Worm (Caenorhabditis elegans): ENCODE results near the gene T04A8.13.

T04A8.13 gene

DNA sequence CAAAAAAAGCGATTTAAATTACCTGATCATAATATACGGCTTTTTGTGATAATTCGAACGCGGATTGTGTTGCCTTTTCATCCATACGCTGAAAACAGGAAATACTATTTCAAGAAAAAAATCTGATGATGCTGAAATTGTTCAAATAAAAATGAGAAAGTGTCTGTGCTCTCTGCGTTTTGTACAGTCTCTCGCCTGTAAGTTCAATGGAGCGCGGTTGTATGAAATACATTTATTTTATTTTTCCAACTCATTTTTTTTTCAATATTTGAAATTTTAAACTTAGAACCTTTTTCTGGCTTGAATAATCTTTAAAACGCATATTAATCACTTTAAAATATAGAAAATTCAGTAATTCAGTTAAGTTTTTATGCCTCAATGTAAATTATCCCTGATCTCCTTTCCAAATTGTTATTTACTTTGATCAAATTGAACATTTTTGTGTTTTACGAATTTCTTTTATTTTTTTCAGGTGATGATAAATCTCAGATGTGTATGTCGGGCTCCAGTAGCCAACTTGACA, 2.8 kb upstream of the T04A8.13 start, which contains the start of the genes clp-2 and mrpl-16:
Gene clp-2 (minus strand): TSS at position 94 of the 523 bp plus-strand sequence.
Gene mrpl-16 (plus strand): TSS at position 473 of the 523 bp plus-strand sequence.
- TF ChIP-seq nhr-232 (tag; optimal IDR thresholded peaks at IDR 0.05) (no peak), unc-42 (tag; optimal IDR thresholded peaks at IDR 0.05) (peak; percentile 18), tbx-7 (tag; optimal IDR thresholded peaks at IDR 0.05) (no peak), nfya-1 (tag; optimal IDR thresholded peaks at IDR 0.05) (no peak), pha-2 (tag; optimal IDR thresholded peaks at IDR 0.05) (no peak), ceh-14 (tag; optimal IDR thresholded peaks at IDR 0.05) (no peak), ama-1 (optimal IDR thresholded peaks at IDR 0.05) (no peak), ceh-22 (tag; optimal IDR thresholded peaks at IDR 0.05) (no peak)

DNA sequence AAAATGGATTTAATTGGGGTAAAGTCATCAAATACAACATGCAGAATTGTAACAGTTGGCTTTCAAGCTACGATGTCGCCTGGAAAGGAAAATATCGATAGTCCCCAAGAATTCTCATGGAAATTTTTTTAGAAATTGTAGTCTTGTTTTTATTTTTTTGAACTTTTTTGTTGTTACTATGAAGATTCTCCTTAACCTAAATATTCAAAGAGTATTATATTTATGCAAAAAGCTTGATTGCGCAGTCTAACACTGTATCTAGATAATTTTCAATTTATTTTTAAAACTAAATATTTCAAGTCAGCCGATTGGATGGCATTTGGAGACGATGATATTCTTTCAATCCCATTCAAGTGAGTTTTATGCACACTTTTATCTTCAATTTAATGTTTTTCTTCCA, 1.6 kb upstream of the T04A8.13 start, which contains the start of gene pgap-2:
Gene pgap-2 (plus strand): TSS at position 301 of the 400 bp plus-strand sequence.
- TF ChIP-seq rnt-1 (tag; optimal IDR thresholded peaks at IDR 0.05) (no peak), ceh-9 (tag; optimal IDR thresholded peaks at IDR 0.05) (no peak)

- TF ChIP-seq ref-2 (tag; optimal IDR thresholded peaks at IDR 0.05) (no peak), pat-9 (tag; optimal IDR thresholded peaks at IDR 0.05) (no peak), gmeb-2 (tag; optimal IDR thresholded peaks at IDR 0.05) (no peak), ztf-16 (tag; optimal IDR thresholded peaks at IDR 0.05) (no peak), nhr-232 (tag; optimal IDR thresholded peaks at IDR 0.05) (no peak), pha-2 (tag; optimal IDR thresholded peaks at IDR 0.05) (no peak), unc-86 (tag; optimal IDR thresholded peaks at IDR 0.05) (no peak), C38D4.7 (GFP tag; optimal IDR thresholded peaks at IDR 0.05) (no peak), ceh-24 (tag; optimal IDR thresholded peaks at IDR 0.05) (no peak), elt-2 (tag; optimal IDR thresholded peaks at IDR 0.05) (no peak), madf-2 (tag; optimal IDR thresholded peaks at IDR 0.05) (no peak), hlh-6 (tag; optimal IDR thresholded peaks at IDR 0.05) (no peak), pha-4 (tag; optimal IDR thresholded peaks at IDR 0.05) (no peak), dmd-4 (tag; optimal IDR thresholded peaks at IDR 0.05; ENCODE audit: borderline replicate concordance) (no peak)
Observed at ce11 chrIII:4708909-4709308, 2.1 kb downstream of the T04A8.13 start, which contains the start of gene T04A8.18. Gene T04A8.18, plus strand, starts transcription at chrIII:4709209.

- TF ChIP-seq hlh-15 (tag; optimal IDR thresholded peaks at IDR 0.05), result no peak
- no peak for TF ChIP-seq tbx-2 (tag; optimal IDR thresholded peaks at IDR 0.05)
- TF ChIP-seq F13H6.1 (tag; optimal IDR thresholded peaks at IDR 0.05), result no peak
- TF ChIP-seq unc-55 (GFP tag; optimal IDR thresholded peaks at IDR 0.05), result no peak
- TF ChIP-seq dmd-4 (tag; optimal IDR thresholded peaks at IDR 0.05; ENCODE audit: borderline replicate concordance), result no peak
- no peak for TF ChIP-seq C38D4.7 (GFP tag; optimal IDR thresholded peaks at IDR 0.05)
- TF ChIP-seq nhr-11 (tag; optimal IDR thresholded peaks at IDR 0.05), result no peak
- TF ChIP-seq ttx-3 (tag; optimal IDR thresholded peaks at IDR 0.05), result no peak
- no peak for TF ChIP-seq ceh-22 (tag; optimal IDR thresholded peaks at IDR 0.05)
- no peak for TF ChIP-seq T23F11.4 (GFP tag; optimal IDR thresholded peaks at IDR 0.05)
- no peak for TF ChIP-seq ceh-30 (tag; optimal IDR thresholded peaks at IDR 0.05)
- TF ChIP-seq tbx-7 (tag; optimal IDR thresholded peaks at IDR 0.05), result no peak
- TF ChIP-seq ceh-24 (tag; optimal IDR thresholded peaks at IDR 0.05), result no peak
- TF ChIP-seq unc-86 (tag; optimal IDR thresholded peaks at IDR 0.05), result no peak
- no peak for TF ChIP-seq odd-2 (tag; optimal IDR thresholded peaks at IDR 0.05)
- TF ChIP-seq sox-2 (GFP tag; IDR thresholded peaks at IDR 0.05), result no peak
- no peak for TF ChIP-seq hlh-13 (GFP tag; optimal IDR thresholded peaks at IDR 0.05)
Observed at ce11 chrIII:4715088-4715487, 8.3 kb downstream of the T04A8.13 start, which contains the start of gene him-18. Gene him-18, minus strand, starts transcription at chrIII:4715188.

DNA sequence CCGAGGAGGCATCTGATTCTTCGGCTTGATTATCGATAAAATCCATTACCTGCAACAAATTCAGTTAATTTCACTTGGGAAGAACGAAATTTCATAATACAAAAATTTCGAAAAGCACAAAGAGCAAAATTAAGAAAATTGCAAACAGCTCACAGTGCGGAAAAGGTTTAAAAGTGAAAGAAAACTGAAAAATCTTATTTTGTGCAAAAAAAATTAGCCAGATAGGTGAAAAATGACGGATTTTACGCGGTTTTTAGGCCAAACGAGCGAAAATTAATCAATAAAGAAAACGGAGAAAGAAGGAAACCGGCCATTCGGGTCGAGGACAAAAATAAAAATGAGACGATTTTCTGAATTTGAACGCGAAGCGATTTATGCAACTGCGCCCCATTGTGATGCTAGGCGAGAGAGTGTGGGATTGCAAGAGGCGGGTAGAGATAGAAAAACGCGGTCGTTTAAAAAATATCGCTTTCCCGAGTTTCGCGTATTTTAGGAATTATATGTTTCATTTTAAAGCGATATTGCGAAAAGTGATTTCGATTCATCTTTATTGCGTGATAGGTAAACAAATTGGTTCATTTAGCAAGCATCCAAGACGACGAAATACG, 13.9 kb downstream of the T04A8.13 start, which contains the start of gene emb-5:
Gene emb-5 (minus strand): TSS at position 51 of the 608 bp plus-strand sequence.
- TF ChIP-seq ceh-45 (GFP tag; IDR thresholded peaks at IDR 0.05) (no peak), ref-2 (tag; optimal IDR thresholded peaks at IDR 0.05) (no peak), F13H6.1 (tag; optimal IDR thresholded peaks at IDR 0.05) (no peak), ceh-34 (tag; optimal IDR thresholded peaks at IDR 0.05) (peak; percentile 17), dve-1 (tag; optimal IDR thresholded peaks at IDR 0.05) (peak; percentile 22), ceh-2 (tag; optimal IDR thresholded peaks at IDR 0.05) (no peak), sox-2 (GFP tag; IDR thresholded peaks at IDR 0.05) (peak; percentile 29; the same call in 1 of the 2 replicates), lim-6 (tag; optimal IDR thresholded peaks at IDR 0.05) (no peak), ceh-31 (tag; optimal IDR thresholded peaks at IDR 0.05) (peak; percentile 42), nfya-1 (tag; optimal IDR thresholded peaks at IDR 0.05) (no peak), pha-4 (tag; optimal IDR thresholded peaks at IDR 0.05) (no peak), unc-55 (GFP tag; optimal IDR thresholded peaks at IDR 0.05) (peak; percentile 21), ceh-48 (tag; optimal IDR thresholded peaks at IDR 0.05) (no peak), unc-42 (tag; optimal IDR thresholded peaks at IDR 0.05) (peak; percentile 36), pat-9 (tag; optimal IDR thresholded peaks at IDR 0.05) (no peak), pax-1 (tag; optimal IDR thresholded peaks at IDR 0.05) (peak; percentile 43), tbx-2 (tag; optimal IDR thresholded peaks at IDR 0.05) (peak; percentile 1), hlh-30 (tag; optimal IDR thresholded peaks at IDR 0.05; ENCODE audit: insufficient read depth) (no peak)

Data from whole organism, late embryonic.